Worm (Caenorhabditis elegans) whole organism, early embryonic: ENCODE results near the gene col-126.

Experiments
- B0310.2 ChIP-seq: sonication (generic microtip); optimal IDR thresholded peaks from 2 replicates; lab custom pipeline; 2016; ENCODE audit warnings: mild to moderate bottlenecking, missing genetic modification characterization, missing compliant biosample characterization
- F13C5.2 ChIP-seq: sonication (generic microtip); optimal IDR thresholded peaks from 2 replicates; lab custom pipeline; 2017; ENCODE audit warnings: mild to moderate bottlenecking, missing genetic modification characterization, inconsistent platforms, missing compliant biosample characterization
- aly-1 ChIP-seq: sonication (generic microtip); optimal IDR thresholded peaks from 2 replicates; lab custom pipeline; 2016; ENCODE audit warnings: missing genetic modification characterization, missing compliant biosample characterization
- ama-1 ChIP-seq: fragments of 150-350 bp; optimal IDR thresholded peaks from 2 replicates; lab custom pipeline; 2014
- ceh-36 ChIP-seq: sonication (generic microtip); optimal IDR thresholded peaks from 2 replicates; lab custom pipeline; 2016; ENCODE audit warnings: missing genetic modification characterization, inconsistent platforms, missing compliant biosample characterization
- hmbx-1 ChIP-seq: sonication (generic microtip); optimal IDR thresholded peaks from 2 replicates; lab custom pipeline; 2016; ENCODE audit warnings: mild to moderate bottlenecking, missing genetic modification characterization, missing compliant biosample characterization
- hmg-4 ChIP-seq: fragments of 200-800 bp; sonication (Bioruptor generic); optimal IDR thresholded peaks from 2 replicates; lab custom pipeline; 2018; ENCODE audit warnings: mild to moderate bottlenecking, missing genetic modification characterization, missing compliant biosample characterization
- hnd-1 ChIP-seq: sonication (generic microtip); optimal IDR thresholded peaks from 2 replicates; lab custom pipeline; 2016; ENCODE audit warnings: missing genetic modification characterization, missing compliant biosample characterization
- sea-1 ChIP-seq: fragments of 200-800 bp; sonication (Bioruptor generic); conservative IDR thresholded peaks from 2 replicates; pipeline ENCODE4 v1.3.6; 2022; ENCODE audit warnings: missing genetic modification characterization, missing compliant biosample characterization
- tbx-37 ChIP-seq: fragments of 200-800 bp; sonication (Bioruptor generic); conservative IDR thresholded peaks from 2 replicates; pipeline ENCODE4 v1.3.6; 2022; ENCODE audit warnings: missing genetic modification reagents, missing genetic modification characterization, missing compliant biosample characterization

ce11 chrIV:11223878-11224277, 39.3 kb upstream of the col-126 start, which contains the start of gene C29F4.3:
- TF ChIP-seq B0310.2 (tag; lab: Kevin White, UChicago) (no peak), hmg-4 (GFP tag; lab: Kevin White, UChicago) (no peak), ama-1 (lab: Kevin White, UChicago) (no peak), hnd-1 (no peak), F13C5.2 (tag; lab: Kevin White, UChicago) (no peak), hmbx-1 (tag; lab: Kevin White, UChicago) (no peak), aly-1 (tag; lab: Kevin White, UChicago) (no peak), tbx-37 (GFP tag; lab: Robert Waterston, UW) (no peak), sea-1 (GFP tag; lab: Robert Waterston, UW) (no peak), ceh-36 (tag; lab: Kevin White, UChicago) (no peak)
